Fruit fly (Drosophila melanogaster) whole organism, wandering third instar larva: ENCODE data around the gene Pph13.
A peak's percentile ranks its signal among the peaks of the same experiment; 100 is the strongest.

Experiments
- Abd-B ChIP-seq: fragments of >200 bp; optimal IDR thresholded peaks from 2 replicates; lab custom pipeline; 2017; ENCODE audit warnings: missing biosample characterization, missing genetic modification characterization
- CG32264 ChIP-seq: fragments of 200-800 bp; sonication (Bioruptor generic); optimal IDR thresholded peaks from 2 replicates; lab custom pipeline; 2016; ENCODE audit warnings: missing biosample characterization, missing genetic modification characterization
- CG9705 ChIP-seq: fragments of 200-800 bp; sonication (Bioruptor generic); optimal IDR thresholded peaks from 2 replicates; lab custom pipeline; 2018; ENCODE audit warnings: missing biosample characterization, mild to moderate bottlenecking, missing genetic modification characterization
- CrebA ChIP-seq: fragments of 200-800 bp; sonication (Bioruptor generic); optimal IDR thresholded peaks from 2 replicates; lab custom pipeline; 2016; ENCODE audit warnings: missing biosample characterization, mild to moderate bottlenecking, missing genetic modification characterization, borderline replicate concordance
- Dfd ChIP-seq: fragments of >200 bp; optimal IDR thresholded peaks from 2 replicates; lab custom pipeline; 2017; ENCODE audit warnings: missing biosample characterization, missing genetic modification characterization
- Dif ChIP-seq: fragments of 200-275, 200-300 bp; sonication (Bioruptor generic); optimal IDR thresholded peaks from 2 replicates; lab custom pipeline; 2018; ENCODE audit warnings: missing biosample characterization, missing genetic modification characterization; ENCODE audit not compliant: partially characterized antibody
- GATAd ChIP-seq: sonication (Bioruptor generic); optimal IDR thresholded peaks from 2 replicates; lab custom pipeline; 2016; ENCODE audit warnings: missing biosample characterization, missing genetic modification characterization
- HLH106 ChIP-seq: fragments of 200-800 bp; optimal IDR thresholded peaks from 3 replicates; lab custom pipeline; 2019; ENCODE audit warnings: missing biosample characterization, mild to moderate bottlenecking, missing genetic modification characterization, moderate library complexity
- Hnf4 ChIP-seq: fragments of 200-800 bp; sonication (Bioruptor generic); optimal IDR thresholded peaks from 2 replicates; lab custom pipeline; 2016; ENCODE audit warnings: missing biosample characterization, mild to moderate bottlenecking, missing genetic modification characterization
- Hr78 ChIP-seq: fragments of >200 bp; optimal IDR thresholded peaks from 2 replicates; lab custom pipeline; 2017; ENCODE audit warnings: missing biosample characterization, missing genetic modification characterization
- Hr83 ChIP-seq: fragments of 200-300 bp; sonication (Bioruptor generic); optimal IDR thresholded peaks from 2 replicates; lab custom pipeline; 2016; ENCODE audit warnings: missing biosample characterization, mild to moderate bottlenecking, missing genetic modification characterization, moderate library complexity; ENCODE audit not compliant: poor library complexity, severe bottlenecking
- Jra ChIP-seq: sonication (Bioruptor generic); optimal IDR thresholded peaks from 2 replicates; lab custom pipeline; 2016; ENCODE audit warnings: missing biosample characterization, missing genetic modification characterization
- Mio ChIP-seq: sonication (Bioruptor generic); optimal IDR thresholded peaks from 2 replicates; lab custom pipeline; 2016; ENCODE audit warnings: missing biosample characterization, missing genetic modification characterization
- Myc ChIP-seq: fragments of >200 bp; optimal IDR thresholded peaks from 2 replicates; lab custom pipeline; 2017
- N ChIP-seq: fragments of >200 bp; optimal IDR thresholded peaks from 2 replicates; lab custom pipeline; 2018; ENCODE audit warnings: missing biosample characterization, missing external identifiers, missing genetic modification characterization
- OdsH ChIP-seq: fragments of 200-800 bp; sonication (Bioruptor generic); optimal IDR thresholded peaks from 2 replicates; lab custom pipeline; 2016; ENCODE audit warnings: missing biosample characterization, mild to moderate bottlenecking, missing genetic modification characterization
- Rel ChIP-seq, 2 experiments: fragments of 200-800 bp; sonication (Bioruptor generic) in 1 of 2; optimal IDR thresholded peaks; 2 replicates in 1 of 2; 3 replicates in 1 of 2; lab custom pipeline; 2016 to 2019; ENCODE audit warnings: mild to moderate bottlenecking in 2 of 2, missing biosample characterization in 2 of 2, missing genetic modification characterization in 2 of 2, moderate library complexity in 1 of 2
- Sp1 ChIP-seq: fragments of 200-800 bp; sonication (Bioruptor generic); optimal IDR thresholded peaks from 3 replicates; lab custom pipeline; 2019; ENCODE audit warnings: missing biosample characterization, mild to moderate bottlenecking, missing genetic modification characterization, moderate library complexity
- Vsx2 ChIP-seq: fragments of 200-300, 225-300 bp; sonication (Bioruptor generic); optimal IDR thresholded peaks from 2 replicates; lab custom pipeline; 2018; ENCODE audit warnings: missing biosample characterization, missing genetic modification characterization; ENCODE audit not compliant: partially characterized antibody
- br ChIP-seq: fragments of 200-800 bp; sonication (Bioruptor generic); optimal IDR thresholded peaks from 2 replicates; lab custom pipeline; 2016; ENCODE audit warnings: missing biosample characterization, missing genetic modification characterization
- brk ChIP-seq: fragments of 200-800 bp; sonication (Bioruptor generic); optimal IDR thresholded peaks from 2 replicates; lab custom pipeline; 2016; ENCODE audit warnings: missing biosample characterization, mild to moderate bottlenecking, missing genetic modification characterization
- dl ChIP-seq, 2 experiments: fragments of 175-275, 200-275 bp in 1 of 2; fragments of 200-275 bp in 1 of 2; sonication (Bioruptor generic); optimal IDR thresholded peaks; lab custom pipeline; 2018; ENCODE audit warnings: mild to moderate bottlenecking in 2 of 2, missing biosample characterization in 2 of 2, missing genetic modification characterization in 2 of 2, moderate library complexity in 2 of 2; ENCODE audit not compliant: partially characterized antibody in 2 of 2, insufficient read depth in 1 of 2
- dmrt93B ChIP-seq: fragments of 200-800 bp; sonication (Bioruptor generic); optimal IDR thresholded peaks from 2 replicates; lab custom pipeline; 2018; ENCODE audit warnings: missing biosample characterization, mild to moderate bottlenecking, missing genetic modification characterization
- dsf ChIP-seq: sonication (Bioruptor generic); optimal IDR thresholded peaks from 2 replicates; lab custom pipeline; 2016; ENCODE audit warnings: missing biosample characterization, missing genetic modification characterization, borderline replicate concordance
- ey ChIP-seq: fragments of 200-800 bp; sonication (Bioruptor generic); optimal IDR thresholded peaks from 2 replicates; lab custom pipeline; 2016; ENCODE audit warnings: missing biosample characterization, missing genetic modification characterization
- foxo ChIP-seq, 2 experiments: fragments of 200-800 bp; sonication (Bioruptor generic); optimal IDR thresholded peaks; 2 replicates in 1 of 2; 3 replicates in 1 of 2; lab custom pipeline; 2016 to 2017; ENCODE audit warnings: missing biosample characterization in 2 of 2, missing genetic modification characterization in 2 of 2
- fru ChIP-seq: fragments of 200-800 bp; sonication (Bioruptor generic); optimal IDR thresholded peaks from 3 replicates; lab custom pipeline; 2016; ENCODE audit warnings: missing biosample characterization, mild to moderate bottlenecking, missing genetic modification characterization
- h ChIP-seq: fragments of 200-800 bp; sonication (Bioruptor generic); optimal IDR thresholded peaks from 3 replicates; lab custom pipeline; 2016; ENCODE audit warnings: missing biosample characterization, mild to moderate bottlenecking, missing genetic modification characterization
- jim ChIP-seq: fragments of 175-275, 200-325 bp; sonication (Bioruptor generic); optimal IDR thresholded peaks from 2 replicates; lab custom pipeline; 2016; ENCODE audit warnings: missing biosample characterization, mild to moderate bottlenecking, missing genetic modification characterization
- lola ChIP-seq: fragments of >200 bp; optimal IDR thresholded peaks from 2 replicates; lab custom pipeline; 2017; ENCODE audit warnings: missing biosample characterization, missing genetic modification characterization
- pan ChIP-seq: fragments of >200 bp; optimal IDR thresholded peaks from 2 replicates; lab custom pipeline; 2017
- psq ChIP-seq: fragments of 200-800 bp; sonication (Bioruptor generic); optimal IDR thresholded peaks from 3 replicates; lab custom pipeline; 2017; ENCODE audit warnings: missing biosample characterization, mild to moderate bottlenecking, missing genetic modification characterization, moderate library complexity
- rgr ChIP-seq: fragments of 200-800 bp; sonication (Bioruptor generic); optimal IDR thresholded peaks from 3 replicates; lab custom pipeline; 2016; ENCODE audit warnings: missing biosample characterization, mild to moderate bottlenecking, missing genetic modification characterization
- sage ChIP-seq: fragments of 200-800 bp; sonication (Bioruptor generic); optimal IDR thresholded peaks from 2 replicates; lab custom pipeline; 2016; ENCODE audit warnings: missing biosample characterization, mild to moderate bottlenecking, missing genetic modification characterization
- sv ChIP-seq: fragments of 200-800 bp; sonication (Bioruptor generic); optimal IDR thresholded peaks from 3 replicates; lab custom pipeline; 2016; ENCODE audit warnings: missing biosample characterization, missing genetic modification characterization
- tai ChIP-seq: sonication (Bioruptor generic); optimal IDR thresholded peaks from 2 replicates; lab custom pipeline; 2016; ENCODE audit warnings: missing biosample characterization, missing genetic modification characterization
- usp ChIP-seq: fragments of >200 bp; optimal IDR thresholded peaks from 2 replicates; lab custom pipeline; 2017; ENCODE audit warnings: missing biosample characterization, missing genetic modification characterization
- woc ChIP-seq: sonication (Bioruptor generic); optimal IDR thresholded peaks from 2 replicates; lab custom pipeline; 2016; ENCODE audit warnings: missing biosample characterization, mild to moderate bottlenecking, missing genetic modification characterization

Pph13 gene

DNA sequence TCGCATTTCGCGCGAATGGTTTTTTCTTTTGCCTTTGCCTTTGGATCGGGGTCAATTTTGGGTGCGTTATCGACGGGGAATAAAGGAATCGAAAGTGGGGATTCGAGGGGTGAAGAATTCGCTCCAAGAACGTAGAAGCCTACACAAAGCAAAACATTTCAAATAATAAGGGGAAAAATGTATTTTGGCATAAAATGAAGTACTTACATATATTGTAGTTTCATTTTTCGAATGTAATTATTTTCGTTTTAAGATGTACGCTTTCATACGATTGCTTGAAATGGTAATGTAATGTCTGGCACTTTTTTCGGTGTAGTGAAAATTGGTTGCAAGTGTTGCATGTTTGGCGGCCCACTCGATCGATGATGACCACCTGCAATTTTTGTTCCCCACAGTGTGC, 37.7 kb downstream of the Pph13 start:
- TF ChIP-seq Jra (no peak), pan (lab: Kevin White, UChicago) (no peak), sage (GFP tag; lab: Kevin White, UChicago) (no peak), brk (GFP tag; lab: Kevin White, UChicago) (no peak), HLH106 (tag; lab: Kevin White, UChicago) (no peak), usp (GFP tag; lab: Kevin White, UChicago) (no peak), Mio (GFP tag; lab: Kevin White, UChicago) (no peak), N (no peak), br (GFP tag; lab: Kevin White, UChicago) (no peak), Sp1 (GFP tag; lab: Kevin White, UChicago) (no peak), Hr83 (no peak), dsf (GFP tag; lab: Kevin White, UChicago) (no peak), dl (GFP tag; optimal IDR thresholded peaks at IDR 0.05; lab: Kevin White, UChicago; ENCODE audit: insufficient read depth in 1 of 2, partially characterized antibody in 2 of 2) (no peak), CG9705 (GFP tag; lab: Kevin White, UChicago) (no peak), GATAd (no peak), sv (no peak), Vsx2 (no peak), psq (GFP tag; lab: Kevin White, UChicago) (peak; percentile 23), ey (GFP tag; lab: Kevin White, UChicago) (peak; percentile 16), foxo (GFP tag; optimal IDR thresholded peaks at IDR 0.05; lab: Kevin White, UChicago) (peak in 1 of 2 experiments; percentile 39), lola (GFP tag; lab: Kevin White, UChicago) (no peak), rgr (GFP tag; lab: Kevin White, UChicago) (peak; percentile 36), Dif (GFP tag; lab: Kevin White, UChicago) (no peak), OdsH (GFP tag; lab: Kevin White, UChicago) (no peak), dmrt93B (GFP tag; lab: Kevin White, UChicago) (no peak), CG32264 (no peak), jim (no peak), Myc (lab: Kevin White, UChicago) (no peak), fru (GFP tag; lab: Kevin White, UChicago) (peak; percentile 31), Dfd (GFP tag; lab: Kevin White, UChicago) (no peak), Rel (GFP tag; optimal IDR thresholded peaks at IDR 0.05; lab: Kevin White, UChicago) (no peak), Rel (tag; optimal IDR thresholded peaks at IDR 0.05; lab: Kevin White, UChicago) (no peak), h (GFP tag; lab: Kevin White, UChicago) (peak; percentile 41), tai (GFP tag; lab: Kevin White, UChicago) (no peak), CrebA (no peak), Hnf4 (no peak), Hr78 (GFP tag; lab: Kevin White, UChicago) (no peak), Abd-B (GFP tag; lab: Kevin White, UChicago) (no peak), woc (GFP tag; lab: Kevin White, UChicago) (peak; percentile 41)

DNA sequence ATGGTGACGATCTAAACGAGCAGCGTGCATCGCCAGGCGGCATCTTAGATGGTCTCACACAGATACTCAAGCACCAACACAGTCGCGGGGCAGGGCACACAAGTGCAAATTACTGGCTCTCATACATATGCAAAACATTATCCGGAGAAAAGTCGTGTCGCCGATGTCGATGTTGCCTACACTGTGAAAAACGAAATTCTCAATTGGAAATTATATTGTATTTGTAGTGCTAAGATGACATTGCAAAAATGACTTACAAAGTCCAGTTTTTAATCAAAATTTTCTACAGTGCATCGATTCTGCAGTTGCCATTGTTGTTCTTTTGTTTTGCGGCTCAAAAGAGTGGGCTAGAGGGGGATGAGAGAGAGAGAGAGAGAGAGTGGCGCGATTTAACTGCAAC, 42.5 kb downstream of the Pph13 start:
- TF ChIP-seq Sp1 (GFP tag; lab: Kevin White, UChicago) (no peak), N (no peak), Hnf4 (no peak), OdsH (GFP tag; lab: Kevin White, UChicago) (peak; percentile 4), Abd-B (GFP tag; lab: Kevin White, UChicago) (no peak), GATAd (no peak)

DNA sequence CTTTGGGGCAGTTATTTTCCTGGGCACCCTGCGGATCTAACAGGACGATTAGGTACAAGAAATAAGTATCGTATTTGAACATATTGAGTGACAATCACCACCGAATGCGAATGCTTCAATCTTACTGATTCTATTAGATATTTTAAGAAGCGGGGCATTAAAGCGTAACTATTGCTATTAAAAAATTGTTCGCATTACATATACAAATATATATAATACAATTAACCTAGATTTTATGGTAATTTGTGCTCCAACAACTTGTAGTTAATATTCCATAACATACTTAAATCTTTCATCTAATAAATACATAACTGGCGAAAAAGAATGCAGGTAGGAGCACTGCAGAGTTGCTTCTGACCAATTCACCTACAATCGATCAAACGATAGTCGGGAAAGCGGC, 43.8 kb downstream of the Pph13 start, which contains the start of gene lectin-21Cb:
Gene lectin-21Cb, minus strand, starts transcription at position 101 of the 400 bp plus-strand sequence.
- TF ChIP-seq dl (GFP tag; optimal IDR thresholded peaks at IDR 0.05; lab: Kevin White, UChicago; ENCODE audit: insufficient read depth in 1 of 2, partially characterized antibody in 2 of 2) (no peak), rgr (GFP tag; lab: Kevin White, UChicago) (no peak), tai (GFP tag; lab: Kevin White, UChicago) (no peak), fru (GFP tag; lab: Kevin White, UChicago) (no peak), Sp1 (GFP tag; lab: Kevin White, UChicago) (no peak), usp (GFP tag; lab: Kevin White, UChicago) (no peak), pan (lab: Kevin White, UChicago) (no peak), Mio (GFP tag; lab: Kevin White, UChicago) (no peak), br (GFP tag; lab: Kevin White, UChicago) (no peak), GATAd (no peak), jim (no peak), sv (no peak), Rel (GFP tag; optimal IDR thresholded peaks at IDR 0.05; lab: Kevin White, UChicago) (no peak), Rel (tag; optimal IDR thresholded peaks at IDR 0.05; lab: Kevin White, UChicago) (no peak), sage (GFP tag; lab: Kevin White, UChicago) (no peak)
